Worm (Caenorhabditis elegans) whole organism, dauer: ENCODE measurements around the gene lgc-54.

ENCODE experiments used
- unc-62 ChIP-seq: sonication (generic microtip); optimal IDR thresholded peaks from 2 replicates; lab custom pipeline; 2017; ENCODE audit warnings: missing biosample characterization, missing genetic modification reagents, missing genetic modification characterization

Gene lgc-54

DNA sequence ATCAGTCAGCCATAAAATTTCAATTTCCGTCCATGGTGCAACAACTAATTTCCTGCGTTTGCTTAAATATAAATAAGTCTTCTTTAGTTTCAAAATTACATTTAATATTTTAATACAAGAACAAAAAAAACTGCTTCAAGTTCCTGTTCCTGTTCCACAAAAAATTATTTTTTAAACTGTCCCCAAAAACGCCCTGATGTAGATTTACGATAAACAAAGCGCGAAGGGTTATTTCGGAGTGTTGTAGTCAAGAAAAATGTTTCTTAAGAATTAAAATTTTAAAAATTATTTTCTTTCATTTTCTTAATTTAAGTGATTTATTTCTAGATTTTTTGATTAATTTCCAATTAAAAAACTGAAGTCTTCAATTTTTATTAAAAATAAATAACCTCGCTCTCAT lies 7.8 kb downstream of the lgc-54 start, which contains the start of gene T15B7.15:
T15B7.15 (minus strand) TSS at position 67 of the 400 bp plus-strand sequence.
- TF ChIP-seq unc-62 (GFP tag; lab: Kevin White, UChicago): no peak

DNA sequence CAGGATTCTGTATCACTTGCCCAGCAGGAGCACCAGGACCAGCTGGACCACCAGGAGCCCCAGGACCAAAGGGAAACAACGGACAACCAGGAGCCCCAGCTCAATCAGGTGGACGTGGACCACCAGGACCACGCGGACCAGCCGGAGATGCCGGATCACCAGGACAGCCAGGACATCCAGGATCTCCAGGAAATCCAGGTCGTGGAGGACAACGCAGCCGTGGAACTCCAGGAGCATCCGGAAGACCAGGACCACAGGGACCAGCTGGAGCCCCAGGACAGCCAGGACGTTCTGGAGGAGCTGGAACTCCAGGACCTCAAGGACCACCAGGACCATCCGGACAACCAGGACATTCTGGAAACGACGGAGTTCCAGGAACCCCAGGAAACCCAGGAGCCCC lies 10.4 kb downstream of the lgc-54 start:
- no peak for TF ChIP-seq unc-62 (GFP tag; lab: Kevin White, UChicago)

DNA sequence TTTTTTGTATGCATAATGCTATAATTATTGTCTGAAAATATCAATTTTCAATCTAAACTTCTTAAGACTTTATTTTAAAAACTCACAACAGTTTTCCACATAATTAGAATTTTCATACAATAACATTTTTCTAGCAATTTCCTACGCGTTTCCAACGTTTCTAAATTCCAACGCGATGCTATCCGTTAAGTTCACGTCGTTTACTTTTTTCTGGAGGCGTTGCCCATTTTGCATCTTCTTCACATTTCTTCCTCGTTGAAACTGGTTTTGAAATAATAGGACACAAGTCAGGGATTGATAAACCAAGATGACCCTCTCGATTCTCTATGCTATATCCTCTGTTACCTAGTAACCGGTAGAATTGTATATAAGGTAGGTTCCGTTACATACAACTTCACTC lies 11.2 kb downstream of the lgc-54 start, which contains the start of the genes T15B7.14 and col-143:
T15B7.14 (minus strand) TSS at position 101 of the 400 bp plus-strand sequence.
col-143 (plus strand) TSS at position 394 of the 400 bp plus-strand sequence.
- no peak for TF ChIP-seq unc-62 (GFP tag; lab: Kevin White, UChicago)

DNA sequence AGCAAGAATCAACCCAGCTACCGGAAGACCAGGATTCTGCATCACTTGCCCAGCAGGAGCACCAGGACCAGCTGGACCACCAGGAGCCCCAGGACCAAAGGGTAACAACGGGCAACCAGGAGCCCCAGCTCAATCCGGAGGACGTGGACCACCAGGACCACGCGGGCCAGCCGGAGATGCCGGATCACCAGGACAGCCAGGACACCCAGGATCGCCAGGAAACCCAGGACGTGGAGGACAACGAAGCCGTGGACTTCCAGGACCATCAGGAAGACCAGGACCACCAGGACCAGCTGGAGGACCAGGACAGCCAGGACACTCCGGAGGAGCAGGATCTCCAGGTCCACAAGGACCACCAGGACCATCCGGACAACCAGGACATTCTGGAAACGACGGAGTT lies 14.9 kb downstream of the lgc-54 start:
- no peak for TF ChIP-seq unc-62 (GFP tag; lab: Kevin White, UChicago)

DNA sequence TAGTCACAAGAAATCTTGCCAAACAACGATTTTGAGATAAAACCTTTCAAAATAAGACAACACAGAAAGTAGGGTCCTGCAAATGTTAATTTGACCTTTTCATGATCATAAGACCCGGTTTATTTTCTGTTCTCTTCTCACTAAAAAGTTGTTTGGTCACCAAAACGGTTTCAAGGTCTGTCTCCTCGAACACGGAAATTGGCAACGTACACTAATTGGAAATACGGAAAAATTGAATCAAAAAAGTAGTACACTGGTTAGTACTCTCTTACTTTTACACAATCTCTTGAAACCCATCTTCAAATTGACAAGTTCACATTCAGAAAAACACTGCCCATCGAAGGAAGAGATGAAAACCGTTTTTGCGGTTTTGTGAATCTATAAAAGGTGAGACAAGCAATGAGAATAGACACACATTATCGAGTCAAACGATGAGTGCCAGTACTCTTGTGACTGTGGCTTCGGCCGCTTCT lies 15.6 kb downstream of the lgc-54 start, which contains the start of gene col-142:
col-142 (plus strand) TSS at position 423 of the 473 bp plus-strand sequence.
- no peak for TF ChIP-seq unc-62 (GFP tag; lab: Kevin White, UChicago)

DNA sequence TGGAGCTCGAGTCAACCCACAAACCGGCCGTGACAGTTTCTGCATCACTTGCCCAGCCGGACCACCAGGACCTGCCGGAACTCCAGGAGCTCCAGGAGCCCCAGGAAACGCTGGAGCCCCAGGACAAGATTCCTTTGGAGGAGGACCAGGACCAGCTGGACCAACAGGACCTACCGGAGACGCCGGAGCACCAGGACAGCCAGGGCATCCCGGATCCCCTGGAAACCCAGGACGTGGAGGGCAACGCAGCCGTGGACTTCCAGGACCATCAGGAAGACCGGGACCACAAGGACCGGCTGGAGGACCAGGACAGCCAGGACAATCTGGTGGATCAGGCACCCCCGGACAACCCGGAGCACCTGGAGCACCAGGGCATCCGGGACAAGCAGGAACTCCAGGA lies 16.3 kb downstream of the lgc-54 start:
- TF ChIP-seq unc-62 (GFP tag; lab: Kevin White, UChicago): no peak

DNA sequence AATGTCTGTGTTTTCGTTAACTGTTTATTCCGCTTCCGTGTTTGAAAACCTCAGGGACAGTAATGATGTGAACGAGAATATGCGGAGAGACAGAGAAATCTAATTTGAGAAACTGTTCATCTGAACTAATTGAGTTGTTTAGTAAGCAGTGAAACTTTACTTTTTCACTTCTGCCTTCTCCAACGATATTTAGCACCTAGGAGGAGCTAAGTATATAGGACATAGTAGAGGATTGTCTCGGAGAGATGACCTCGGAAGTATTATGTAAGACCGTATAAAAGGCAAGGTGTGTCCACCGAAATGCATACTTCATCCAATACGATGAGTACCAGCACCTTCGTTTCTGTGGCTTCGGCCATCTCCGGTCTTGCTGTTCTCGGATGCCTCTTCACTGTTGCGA lies 17.0 kb downstream of the lgc-54 start, which contains the start of gene col-141:
col-141 (plus strand) TSS at position 301 of the 400 bp plus-strand sequence.
- TF ChIP-seq unc-62 (GFP tag; lab: Kevin White, UChicago): no peak

DNA sequence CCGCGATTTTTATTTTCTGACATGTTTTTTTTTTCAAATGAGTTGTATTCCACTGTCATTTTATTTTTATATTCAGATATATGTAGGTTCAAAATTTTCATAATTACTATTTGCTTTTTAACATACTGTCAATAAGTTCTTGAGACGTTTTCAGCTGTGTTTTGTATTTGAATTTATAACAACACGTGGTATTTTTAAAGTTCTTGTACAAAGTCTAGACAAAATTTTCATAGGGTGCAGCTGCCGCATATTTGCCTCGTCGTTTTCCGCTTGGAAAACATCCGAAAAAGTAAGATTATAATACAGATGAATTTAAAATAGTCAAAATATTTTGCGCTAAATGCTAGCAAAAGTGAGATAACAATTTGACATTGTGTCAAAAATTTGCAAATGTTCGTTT lies 17.6 kb downstream of the lgc-54 start, which contains the start of gene dmsr-15:
dmsr-15 (minus strand) TSS at position 101 of the 400 bp plus-strand sequence.
- no peak for TF ChIP-seq unc-62 (GFP tag; lab: Kevin White, UChicago)

DNA sequence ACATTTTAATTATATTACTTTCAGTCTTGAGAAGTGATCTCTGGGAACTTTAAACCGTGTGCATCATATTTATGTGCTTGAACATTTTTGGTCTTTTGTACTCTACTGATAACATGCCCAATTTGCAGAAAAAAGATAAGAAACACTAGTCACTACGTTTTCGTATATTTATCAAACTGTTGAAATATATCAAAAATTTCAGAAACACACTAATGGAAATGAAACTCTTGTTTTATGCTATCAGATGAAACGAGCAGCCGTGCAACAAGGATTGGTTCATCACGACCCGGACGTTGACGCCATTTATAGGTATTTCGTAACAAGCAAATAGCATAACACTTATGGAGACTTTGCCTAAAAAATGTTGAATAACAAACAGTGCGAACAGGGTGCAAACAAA lies 23.0 kb downstream of the lgc-54 start:
- TF ChIP-seq unc-62 (GFP tag; lab: Kevin White, UChicago): no peak

DNA sequence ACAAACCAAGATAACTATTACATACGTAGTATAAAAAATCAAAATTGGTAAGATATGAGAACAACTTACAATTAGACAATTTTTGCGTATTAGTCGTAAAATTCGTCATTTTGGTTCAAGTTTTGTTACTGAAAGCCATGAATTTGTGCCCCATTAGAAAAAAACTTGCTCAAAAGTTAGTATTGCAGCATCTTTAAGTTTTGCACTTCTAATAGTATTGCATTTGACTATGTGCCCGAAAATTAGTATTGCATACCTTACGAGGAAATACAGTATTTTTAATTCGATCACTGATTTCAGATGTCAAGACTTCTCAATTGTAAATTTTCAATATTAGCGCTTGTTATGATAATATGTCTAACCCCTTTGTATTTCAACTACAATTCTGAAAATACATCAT lies 24.9 kb downstream of the lgc-54 start, which contains the start of gene T15B7.8:
T15B7.8 (plus strand) TSS at position 301 of the 400 bp plus-strand sequence.
- no peak for TF ChIP-seq unc-62 (GFP tag; lab: Kevin White, UChicago)

DNA sequence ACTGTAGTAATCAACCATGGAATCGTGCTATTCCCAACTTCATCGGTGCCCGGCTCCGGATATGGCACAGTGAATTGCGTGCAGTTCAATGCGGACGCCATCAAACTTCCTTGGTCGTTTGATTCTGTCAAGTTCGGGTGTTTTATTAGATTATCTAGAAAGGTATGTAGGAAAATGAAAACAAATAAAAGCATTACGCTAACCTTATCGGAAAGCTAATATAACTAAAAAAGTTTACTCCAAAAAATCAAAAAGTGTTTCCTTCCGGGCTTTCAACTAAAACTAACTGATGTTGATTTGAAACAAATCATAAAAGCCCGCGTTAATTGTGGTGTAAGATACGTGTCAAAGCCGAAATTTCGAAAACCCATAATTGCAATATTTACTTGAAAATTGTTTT lies 26.6 kb downstream of the lgc-54 start, which contains the start of gene dmsr-13:
dmsr-13 (minus strand) TSS at position 101 of the 400 bp plus-strand sequence.
- no peak for TF ChIP-seq unc-62 (GFP tag; lab: Kevin White, UChicago)

DNA sequence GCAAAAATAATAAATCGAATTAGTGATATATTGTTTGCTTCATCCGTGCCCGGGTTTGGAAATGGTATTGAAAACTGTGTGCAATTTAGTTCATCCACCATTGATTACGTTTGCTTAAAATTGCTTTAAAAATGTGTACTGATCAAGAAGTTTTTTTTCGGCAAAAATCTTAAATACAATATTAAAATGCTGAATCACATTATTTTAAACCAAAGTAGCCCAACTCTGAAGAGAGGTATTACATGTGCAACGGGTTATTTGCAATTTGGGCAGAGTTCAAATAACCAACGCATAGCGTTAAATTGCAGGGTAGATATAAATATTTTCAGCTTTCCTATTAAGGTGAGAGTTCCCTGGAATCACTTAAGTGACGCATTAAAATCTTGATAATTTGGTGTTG lies 29.2 kb downstream of the lgc-54 start, which contains the start of gene dmsr-14:
dmsr-14 (minus strand) TSS at position 101 of the 400 bp plus-strand sequence.
- no peak for TF ChIP-seq unc-62 (GFP tag; lab: Kevin White, UChicago)

DNA sequence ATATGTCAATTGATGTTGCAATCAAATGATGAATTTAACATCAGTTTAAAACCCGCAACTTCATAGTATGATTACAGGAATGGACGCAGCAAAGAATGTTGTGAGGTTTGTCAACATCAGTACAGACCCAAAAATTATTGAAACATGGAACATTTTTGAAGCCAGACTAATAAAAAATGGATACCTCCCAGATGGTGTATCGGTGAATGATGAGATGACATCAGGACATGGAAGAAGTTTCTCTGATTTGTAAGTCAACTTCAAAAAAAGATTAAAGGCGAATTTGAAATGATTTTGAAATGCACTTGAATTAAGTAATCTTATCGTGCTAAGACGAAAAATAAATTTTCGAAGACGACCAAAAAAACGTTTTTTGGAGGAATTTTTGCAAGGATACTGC lies 32.5 kb downstream of the lgc-54 start:
- no peak for TF ChIP-seq unc-62 (GFP tag; lab: Kevin White, UChicago)

DNA sequence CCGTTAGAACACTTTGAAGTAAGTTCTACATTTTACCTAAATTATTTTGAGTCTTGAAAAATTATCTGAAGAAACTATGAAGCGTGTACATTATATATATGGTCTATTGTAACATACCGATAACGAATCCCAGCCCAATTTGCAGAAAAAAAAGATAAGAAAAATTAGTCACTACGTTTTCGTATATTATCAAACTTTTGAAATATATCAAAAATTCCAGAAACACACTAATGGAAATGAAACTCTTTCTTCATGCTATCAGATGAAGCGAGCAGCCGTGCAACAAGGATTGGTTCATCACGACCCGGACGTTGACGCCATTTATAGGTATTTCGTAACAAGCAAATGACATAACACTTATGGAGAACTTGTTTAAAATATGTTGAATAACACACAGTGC lies 34.5 kb downstream of the lgc-54 start:
- no peak for TF ChIP-seq unc-62 (GFP tag; lab: Kevin White, UChicago)

DNA sequence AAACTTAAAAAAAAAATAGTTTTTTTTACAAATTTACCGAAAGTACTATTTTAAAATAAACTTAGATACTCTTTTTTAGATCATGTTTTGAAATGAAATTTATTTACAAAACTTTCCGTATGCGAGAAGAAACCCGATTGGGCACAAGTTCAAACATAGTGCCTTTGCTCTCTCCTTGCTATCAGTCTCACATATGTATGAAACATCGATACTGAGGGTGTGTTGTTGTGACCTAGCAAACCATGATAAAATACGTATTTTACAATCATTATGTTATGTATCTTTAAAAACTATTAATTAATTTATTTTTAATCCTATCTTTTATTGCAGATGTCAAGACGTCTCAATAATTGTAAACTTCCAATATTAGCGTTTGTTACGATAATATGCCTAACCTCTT lies 36.3 kb downstream of the lgc-54 start:
- no peak for TF ChIP-seq unc-62 (GFP tag; lab: Kevin White, UChicago)

DNA sequence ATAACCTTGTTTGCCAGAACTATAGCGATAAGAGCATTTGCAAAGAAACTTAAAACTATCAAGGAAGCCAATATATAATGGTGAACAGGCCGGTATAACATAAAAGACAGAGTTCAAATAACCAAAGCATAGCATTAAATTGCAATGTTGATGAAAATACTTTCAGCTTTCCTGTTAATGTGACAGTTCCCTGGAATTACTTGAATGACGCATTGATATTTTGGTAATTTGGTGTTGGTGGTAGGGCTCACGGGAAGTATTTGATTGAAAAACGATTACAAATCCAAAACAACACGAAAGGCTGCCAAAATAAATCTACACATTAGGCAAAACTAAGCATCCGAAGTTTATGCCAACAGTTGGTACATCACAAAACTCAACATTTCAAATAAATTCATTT lies 37.4 kb downstream of the lgc-54 start, which contains the start of gene dmsr-16:
dmsr-16 (minus strand) TSS at position 101 of the 400 bp plus-strand sequence.
- no peak for TF ChIP-seq unc-62 (GFP tag; lab: Kevin White, UChicago)

DNA sequence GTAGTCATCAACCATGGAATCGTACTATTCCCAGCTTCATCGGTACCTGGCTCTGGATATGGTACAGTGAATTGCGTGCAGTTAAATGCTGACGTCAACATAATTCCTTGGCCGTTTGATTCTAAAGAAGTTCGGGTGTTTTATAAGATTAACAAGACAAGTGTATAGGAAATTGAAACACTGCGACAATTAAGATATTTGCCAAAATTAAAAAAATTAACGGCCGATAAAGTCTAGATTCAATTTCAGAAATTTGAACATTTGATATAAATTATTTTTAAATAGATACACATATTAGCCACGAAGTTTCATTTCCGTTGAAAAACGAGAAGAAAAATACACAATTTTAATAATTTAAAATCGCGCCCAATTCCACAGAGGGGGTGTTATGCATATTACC lies 40.1 kb downstream of the lgc-54 start, which contains the start of gene dmsr-12:
dmsr-12 (minus strand) TSS at position 101 of the 400 bp plus-strand sequence.
- TF ChIP-seq unc-62 (GFP tag; lab: Kevin White, UChicago): no peak
